Worm (Caenorhabditis elegans) whole organism, late embryonic: ENCODE results near the gene arrd-7.

Experiments used
- C08G9.2 ChIP-seq: sonication (generic microtip); optimal IDR thresholded peaks from 2 replicates; lab custom pipeline; 2016; ENCODE audit warnings: mild to moderate bottlenecking, missing genetic modification characterization, moderate library complexity, missing compliant biosample characterization
- pha-4 ChIP-seq: fragments of 150-350 bp; optimal IDR thresholded peaks from 2 replicates; lab custom pipeline; 2018; ENCODE audit warnings: missing biosample characterization, missing genetic modification reagents, missing genetic modification characterization
- pqm-1 ChIP-seq: sonication (generic microtip); optimal IDR thresholded peaks from 2 replicates; lab custom pipeline; 2016; ENCODE audit warnings: missing genetic modification characterization, missing compliant biosample characterization
- unc-86 ChIP-seq: sonication (generic microtip); optimal IDR thresholded peaks from 2 replicates; lab custom pipeline; 2016; ENCODE audit warnings: missing genetic modification characterization, missing compliant biosample characterization
- ztf-16 ChIP-seq: sonication (generic microtip); optimal IDR thresholded peaks from 2 replicates; lab custom pipeline; 2017; ENCODE audit warnings: missing genetic modification characterization, missing compliant biosample characterization

- no peak for TF ChIP-seq C08G9.2 (tag; lab: Kevin White, UChicago)
- no peak for TF ChIP-seq ztf-16 (tag; lab: Kevin White, UChicago)
- no peak for TF ChIP-seq pha-4
- no peak for TF ChIP-seq unc-86 (tag; lab: Kevin White, UChicago)
- TF ChIP-seq pqm-1 (tag; lab: Kevin White, UChicago) = no peak
These were observed 6.8 kb downstream of the arrd-7 start for ce11 chrII:12055408-12056140.
